Worm (Caenorhabditis elegans): Measurements from ENCODE around the gene T26C5.4.

ce11 chrII:9250422-9250821 lies at the start of gene T26C5.4:
- TF ChIP-seq ama-1 (optimal IDR thresholded peaks at IDR 0.05) (no peak), ceh-13 (GFP tag; optimal IDR thresholded peaks at IDR 0.05) (no peak), tbx-11 (GFP tag; IDR thresholded peaks at IDR 0.05) (no peak), hmg-4 (GFP tag; optimal IDR thresholded peaks at IDR 0.05) (no peak), hnd-1 (tag; optimal IDR thresholded peaks at IDR 0.05) (no peak), flt-1 (GFP tag; IDR thresholded peaks at IDR 0.05) (no peak)
